Worm (Caenorhabditis elegans) whole organism, dauer: ENCODE data around the gene cyn-9.

Experiments
- unc-62 ChIP-seq: sonication (generic microtip); optimal IDR thresholded peaks from 2 replicates; lab custom pipeline; 2017; ENCODE audit warnings: missing biosample characterization, missing genetic modification reagents, missing genetic modification characterization

Gene cyn-9

DNA sequence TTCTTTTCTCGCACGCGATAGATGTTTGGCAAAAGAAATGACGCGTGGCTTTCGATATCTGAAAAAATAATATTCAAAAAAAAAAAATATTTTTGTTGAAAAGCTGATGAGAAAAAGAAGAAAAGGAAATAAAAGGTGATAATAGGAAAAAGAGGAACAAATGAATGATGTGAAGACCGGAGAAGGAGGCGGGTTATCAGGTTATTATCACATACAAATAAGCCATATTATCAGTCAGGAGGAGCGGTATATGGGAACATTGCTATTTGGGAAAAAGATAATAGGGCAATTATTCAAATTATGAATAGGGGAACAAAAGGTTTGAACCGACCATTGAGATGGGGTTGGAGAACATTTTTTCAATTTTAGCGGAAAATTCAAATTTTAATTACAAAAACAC lies 25.3 kb downstream of the cyn-9 start:
- no peak for TF ChIP-seq unc-62 (GFP tag; lab: Kevin White, UChicago)

- no peak for TF ChIP-seq unc-62 (GFP tag; lab: Kevin White, UChicago)
Measured at ce11 chrIII:3672839-3673238, 26.6 kb downstream of the cyn-9 start.

- no peak for TF ChIP-seq unc-62 (GFP tag; lab: Kevin White, UChicago)
Measured at ce11 chrIII:3670984-3671383, 28.5 kb downstream of the cyn-9 start.

ce11 chrIII:3670336-3670735 lies 29.1 kb downstream of the cyn-9 start, which contains the start of gene C46F11.6:
Gene C46F11.6, minus strand, starts transcription at chrIII:3670436.
- TF ChIP-seq unc-62 (GFP tag; lab: Kevin White, UChicago): no peak

DNA sequence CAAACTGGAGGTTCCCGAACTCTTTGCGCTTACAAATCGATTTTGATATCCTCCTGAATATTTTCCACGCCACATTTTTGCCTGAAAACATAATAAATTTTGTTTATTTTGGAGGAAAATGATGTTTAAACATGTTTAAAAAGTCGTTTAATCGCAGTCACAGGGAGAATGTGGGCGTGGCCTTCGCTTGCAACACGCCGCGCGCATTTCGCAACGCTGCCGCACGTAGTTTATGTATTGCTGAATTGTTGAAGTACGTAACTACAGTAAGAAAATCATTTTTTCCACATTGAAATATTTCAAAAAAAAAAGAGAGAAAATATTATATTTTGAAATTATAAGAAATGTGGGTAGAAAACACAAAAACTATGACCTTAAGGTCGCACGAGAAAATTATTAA lies 35.2 kb downstream of the cyn-9 start, which contains the start of gene C46F11.4:
Gene C46F11.4, minus strand, starts transcription at position 81 of the 400 bp plus-strand sequence.
- TF ChIP-seq unc-62 (GFP tag; lab: Kevin White, UChicago): no peak

ce11 chrIII:3657479-3657878 lies 42.0 kb downstream of the cyn-9 start, which contains the start of gene C46F11.5:
Gene C46F11.5, minus strand, starts transcription at chrIII:3657606.
- TF ChIP-seq unc-62 (GFP tag; lab: Kevin White, UChicago): no peak

DNA sequence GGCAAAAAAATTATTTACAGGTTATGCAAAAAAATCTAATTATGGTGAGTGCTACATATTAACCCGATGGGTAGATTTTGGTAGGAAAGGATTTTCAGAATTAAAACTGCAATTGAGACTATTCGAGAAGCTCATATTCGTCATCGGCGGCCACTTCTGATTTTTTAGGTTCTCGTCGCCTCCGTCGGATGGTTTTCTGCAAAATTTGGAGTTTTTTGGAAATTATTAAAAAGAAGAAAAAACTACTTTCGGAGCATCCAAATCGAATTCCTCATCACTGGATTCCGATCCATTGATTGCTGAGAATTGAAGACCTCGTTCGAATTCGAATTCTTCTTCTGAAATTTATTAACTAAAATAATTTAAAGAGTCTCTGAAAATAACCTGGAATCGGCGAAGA lies 46.5 kb downstream of the cyn-9 start:
- no peak for TF ChIP-seq unc-62 (GFP tag; lab: Kevin White, UChicago)

- no peak for TF ChIP-seq unc-62 (GFP tag; lab: Kevin White, UChicago)
Measured at ce11 chrIII:3652427-3652826, 47.0 kb downstream of the cyn-9 start.

ce11 chrIII:3650677-3651315 lies 48.6 kb downstream of the cyn-9 start, which contains the start of the genes madf-8 and gsr-1:
Gene madf-8, minus strand, starts transcription at chrIII:3650832.
Gene gsr-1, plus strand, starts transcription at chrIII:3650907.
- TF ChIP-seq unc-62 (GFP tag; lab: Kevin White, UChicago): no peak

DNA sequence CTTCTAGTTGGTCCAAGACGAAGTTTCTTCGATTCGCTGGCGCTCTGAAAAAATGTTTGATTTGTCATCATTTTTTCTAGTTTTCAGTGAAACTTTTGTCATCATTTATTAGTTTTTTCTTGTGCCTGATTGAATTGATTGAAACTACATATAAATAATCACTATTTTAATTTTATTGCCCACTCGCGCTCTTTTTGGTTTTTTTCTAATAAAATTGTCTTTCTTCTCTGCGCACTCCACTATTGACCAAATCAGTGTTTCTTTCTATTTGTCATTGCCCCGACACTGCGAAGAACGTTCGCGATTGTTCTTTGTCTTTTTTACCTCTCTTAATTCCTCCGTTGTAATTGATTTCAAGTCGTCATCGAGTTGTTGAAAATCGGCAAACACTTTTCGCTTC lies 49.2 kb downstream of the cyn-9 start:
- TF ChIP-seq unc-62 (GFP tag; lab: Kevin White, UChicago): no peak

- no peak for TF ChIP-seq unc-62 (GFP tag; lab: Kevin White, UChicago)
Measured at ce11 chrIII:3649305-3649704, 50.1 kb downstream of the cyn-9 start.
